Fruit fly (Drosophila melanogaster) whole organism, embryonic: ENCODE data around the gene Megf8.
A peak's percentile ranks its signal among the peaks of the same experiment; 100 is the strongest.

Source experiments
- BtbVII ChIP-seq: fragments of 200-800 bp; sonication (Bioruptor generic); optimal IDR thresholded peaks from 3 replicates; lab custom pipeline; 2017; ENCODE audit warnings: missing biosample characterization, mild to moderate bottlenecking, missing genetic modification characterization
- CG12155 ChIP-seq: fragments of 200-800 bp; sonication (Bioruptor generic); optimal IDR thresholded peaks from 3 replicates; lab custom pipeline; 2016; ENCODE audit warnings: missing biosample characterization, missing genetic modification characterization
- CG13287 ChIP-seq: fragments of 200-800 bp; sonication (Bioruptor generic); IDR thresholded peaks from 2 replicates; pipeline ENCODE4 v1.3.6; 2022; ENCODE audit warnings: missing biosample characterization, missing genetic modification characterization; ENCODE audit not compliant: partially characterized antibody
- CG14014 ChIP-seq: fragments of 200-800 bp; sonication (Bioruptor generic); IDR thresholded peaks from 2 replicates; pipeline ENCODE4 v1.3.6; 2022; ENCODE audit warnings: missing biosample characterization, missing genetic modification characterization
- CG14860 ChIP-seq: fragments of 200-800 bp; sonication (Bioruptor generic); IDR thresholded peaks from 3 replicates; pipeline ENCODE4 v1.3.6; 2022; ENCODE audit warnings: missing biosample characterization, missing genetic modification characterization; ENCODE audit not compliant: partially characterized antibody
- CG1647 ChIP-seq: fragments of 200-800 bp; sonication (Bioruptor generic); optimal IDR thresholded peaks from 3 replicates; lab custom pipeline; 2016; ENCODE audit warnings: missing biosample characterization, missing genetic modification characterization
- CG17361 ChIP-seq: fragments of 200-800 bp; sonication (Bioruptor generic); IDR thresholded peaks from 3 replicates; pipeline ENCODE4 v1.3.6; 2022; ENCODE audit warnings: missing biosample characterization, missing genetic modification characterization
- CG18476 ChIP-seq: fragments of 200-800 bp; sonication (Bioruptor generic); optimal IDR thresholded peaks from 2 replicates; lab custom pipeline; 2016; ENCODE audit warnings: missing biosample characterization, mild to moderate bottlenecking, missing genetic modification characterization
- CG2120 ChIP-seq: fragments of 200-800 bp; sonication (Bioruptor generic); optimal IDR thresholded peaks from 3 replicates; lab custom pipeline; 2016; ENCODE audit warnings: missing biosample characterization, missing genetic modification characterization
- CG2199 ChIP-seq: fragments of 200-800 bp; sonication (Bioruptor generic); IDR thresholded peaks from 3 replicates; pipeline ENCODE4 v1.3.6; 2022; ENCODE audit warnings: missing biosample characterization, missing genetic modification characterization
- CG2202 ChIP-seq: fragments of 200-800 bp; sonication (Bioruptor generic); optimal IDR thresholded peaks from 2 replicates; lab custom pipeline; 2018; ENCODE audit warnings: missing biosample characterization, mild to moderate bottlenecking, missing genetic modification characterization
- CG31388 ChIP-seq: fragments of 200-800 bp; sonication (Bioruptor generic); optimal IDR thresholded peaks from 2 replicates; lab custom pipeline; 2016; ENCODE audit warnings: missing biosample characterization, missing genetic modification characterization
- CG6254 ChIP-seq: fragments of 200-800 bp; sonication (Bioruptor generic); optimal IDR thresholded peaks from 3 replicates; lab custom pipeline; 2017; ENCODE audit warnings: mild to moderate bottlenecking, missing biosample characterization, missing genetic modification reagents, missing genetic modification characterization
- D19A ChIP-seq: fragments of 200-800 bp; optimal IDR thresholded peaks from 3 replicates; lab custom pipeline; 2019; ENCODE audit warnings: missing biosample characterization, mild to moderate bottlenecking, missing genetic modification characterization, moderate library complexity
- Dip2 ChIP-seq: fragments of 200-800 bp; sonication (Bioruptor generic); IDR thresholded peaks from 2 replicates; pipeline ENCODE4 v1.3.6; 2022; ENCODE audit warnings: missing biosample characterization, missing genetic modification characterization
- Dp ChIP-seq: fragments of 200-800 bp; sonication (Bioruptor generic); optimal IDR thresholded peaks from 2 replicates; lab custom pipeline; 2018; ENCODE audit warnings: missing biosample characterization, mild to moderate bottlenecking, missing genetic modification characterization, moderate library complexity
- Dref ChIP-seq: fragments of 200-800 bp; sonication (Bioruptor generic); IDR thresholded peaks from 2 replicates; pipeline ENCODE4 v1.3.6; 2022; ENCODE audit warnings: missing biosample characterization, missing genetic modification characterization
- Eip74EF ChIP-seq, 2 experiments: fragments of 200-800 bp in 1 of 2; fragments of >200 bp in 1 of 2; sonication (Bioruptor generic) in 1 of 2; optimal IDR thresholded peaks; 2 replicates each; lab custom pipeline; 2017 to 2019; ENCODE audit warnings: missing biosample characterization in 2 of 2, missing genetic modification characterization in 2 of 2, mild to moderate bottlenecking in 1 of 2, moderate library complexity in 1 of 2
- Ets97D ChIP-seq: fragments of 200-800 bp; sonication (Bioruptor generic); optimal IDR thresholded peaks from 3 replicates; lab custom pipeline; 2016; ENCODE audit warnings: missing biosample characterization, missing genetic modification characterization
- Fer3 ChIP-seq: fragments of 200-800 bp; sonication (Bioruptor generic); optimal IDR thresholded peaks from 2 replicates; lab custom pipeline; 2018; ENCODE audit warnings: missing biosample characterization, mild to moderate bottlenecking, missing genetic modification characterization, moderate library complexity
- Gsc ChIP-seq: fragments of 200-800 bp; sonication (Bioruptor generic); IDR thresholded peaks from 2 replicates; pipeline ENCODE4 v1.3.6; 2022; ENCODE audit warnings: missing biosample characterization, missing genetic modification characterization
- HLHmδ ChIP-seq: fragments of 200-800 bp; sonication (Bioruptor generic); optimal IDR thresholded peaks from 2 replicates; lab custom pipeline; 2018; ENCODE audit warnings: missing biosample characterization, mild to moderate bottlenecking, missing genetic modification characterization, moderate library complexity
- Hand ChIP-seq: fragments of 200-800 bp; sonication (Bioruptor generic); optimal IDR thresholded peaks from 2 replicates; lab custom pipeline; 2017; ENCODE audit warnings: mild to moderate bottlenecking, missing biosample characterization, missing genetic modification reagents, missing genetic modification characterization
- Hey ChIP-seq: fragments of 200-800 bp; sonication (Bioruptor generic); optimal IDR thresholded peaks from 3 replicates; lab custom pipeline; 2018; ENCODE audit warnings: missing biosample characterization, mild to moderate bottlenecking, missing genetic modification characterization
- Kr ChIP-seq: fragments of 200-800 bp; sonication (Bioruptor generic); optimal IDR thresholded peaks from 2 replicates; lab custom pipeline; 2017; ENCODE audit warnings: missing biosample characterization, mild to moderate bottlenecking, missing genetic modification characterization
- Lpt ChIP-seq: fragments of >200 bp; optimal IDR thresholded peaks from 2 replicates; lab custom pipeline; 2018; ENCODE audit warnings: missing biosample characterization, missing genetic modification characterization
- MTF-1 ChIP-seq: fragments of 200-800 bp; sonication (Bioruptor generic); optimal IDR thresholded peaks from 2 replicates; lab custom pipeline; 2018; ENCODE audit warnings: missing biosample characterization, mild to moderate bottlenecking, missing genetic modification characterization, borderline replicate concordance
- NK7.1 ChIP-seq: fragments of 200-800 bp; sonication (Bioruptor generic); optimal IDR thresholded peaks from 3 replicates; lab custom pipeline; 2016; ENCODE audit warnings: missing biosample characterization, missing genetic modification characterization
- Optix ChIP-seq: fragments of 200-800 bp; sonication (Bioruptor generic); IDR thresholded peaks from 3 replicates; pipeline ENCODE4 v1.3.6; 2022; ENCODE audit warnings: missing biosample characterization, missing genetic modification characterization
- Taf1 ChIP-seq: fragments of 200-800 bp; sonication (Bioruptor generic); IDR thresholded peaks from 2 replicates; pipeline ENCODE4 v1.3.6; 2022; ENCODE audit warnings: missing biosample characterization, missing genetic modification characterization
- crol ChIP-seq: fragments of 200-800 bp; sonication (Bioruptor generic); IDR thresholded peaks from 2 replicates; pipeline ENCODE4 v1.3.6; 2022; ENCODE audit warnings: missing biosample characterization, missing genetic modification characterization
- da ChIP-seq: fragments of 200-800 bp; sonication (Bioruptor generic); optimal IDR thresholded peaks from 2 replicates; lab custom pipeline; 2016; ENCODE audit warnings: missing biosample characterization, missing genetic modification characterization
- dpn ChIP-seq, 2 experiments: fragments of 200-800 bp; sonication (Bioruptor generic); optimal IDR thresholded peaks; 3 replicates each; lab custom pipeline; 2016; ENCODE audit warnings: missing biosample characterization in 2 of 2, missing genetic modification characterization in 2 of 2
- esg ChIP-seq: fragments of 200-800 bp; sonication (Bioruptor generic); conservative IDR thresholded peaks from 2 replicates; pipeline ENCODE4 v1.3.6; 2022; ENCODE audit warnings: missing biosample characterization, missing genetic modification characterization
- ewg ChIP-seq: fragments of 200-800 bp; sonication (Bioruptor generic); optimal IDR thresholded peaks from 3 replicates; lab custom pipeline; 2017; ENCODE audit warnings: mild to moderate bottlenecking, missing biosample characterization, missing genetic modification reagents, missing genetic modification characterization
- exex ChIP-seq: fragments of 200-800 bp; sonication (Bioruptor generic); optimal IDR thresholded peaks from 4 replicates; lab custom pipeline; 2018; ENCODE audit warnings: missing biosample characterization, mild to moderate bottlenecking, missing genetic modification characterization, moderate library complexity
- fru ChIP-seq: fragments of >200 bp; optimal IDR thresholded peaks from 2 replicates; lab custom pipeline; 2017
- gce ChIP-seq: fragments of 200-800 bp; sonication (Bioruptor generic); IDR thresholded peaks from 3 replicates; pipeline ENCODE4 v1.3.6; 2022; ENCODE audit warnings: missing biosample characterization, missing genetic modification characterization
- grn ChIP-seq: fragments of 200-800 bp; sonication (Bioruptor generic); optimal IDR thresholded peaks from 3 replicates; lab custom pipeline; 2017; ENCODE audit warnings: missing biosample characterization, missing genetic modification characterization
- ind ChIP-seq: fragments of 200-800 bp; sonication (Bioruptor generic); optimal IDR thresholded peaks from 3 replicates; lab custom pipeline; 2016; ENCODE audit warnings: missing biosample characterization, missing genetic modification characterization
- ken ChIP-seq: fragments of 200-800 bp; sonication (Bioruptor generic); IDR thresholded peaks from 3 replicates; pipeline ENCODE4 v1.3.6; 2022; ENCODE audit warnings: missing biosample characterization, missing genetic modification characterization
- lmd ChIP-seq: fragments of 200-800 bp; sonication (Bioruptor generic); IDR thresholded peaks from 2 replicates; pipeline ENCODE4 v1.3.6; 2022; ENCODE audit warnings: missing biosample characterization, missing genetic modification characterization
- onecut ChIP-seq: fragments of 200-800 bp; sonication (Bioruptor generic); IDR thresholded peaks from 2 replicates; pipeline ENCODE4 v1.3.6; 2022; ENCODE audit warnings: missing biosample characterization, missing genetic modification characterization
- seq ChIP-seq: fragments of 200-800 bp; sonication (Bioruptor generic); IDR thresholded peaks from 2 replicates; pipeline ENCODE4 v1.3.6; 2022; ENCODE audit warnings: missing biosample characterization, missing genetic modification characterization
- sim ChIP-seq: fragments of 200-800 bp; sonication (Bioruptor generic); IDR thresholded peaks from 2 replicates; pipeline ENCODE4 v1.3.6; 2022; ENCODE audit warnings: missing biosample characterization, missing genetic modification characterization
- sob ChIP-seq: fragments of 200-800 bp; sonication (Bioruptor generic); IDR thresholded peaks from 2 replicates; pipeline ENCODE4 v1.3.6; 2022; ENCODE audit warnings: missing biosample characterization, missing genetic modification characterization
- ssp ChIP-seq: fragments of 200-800 bp; sonication (Bioruptor generic); IDR thresholded peaks from 2 replicates; pipeline ENCODE4 v1.3.6; 2022; ENCODE audit warnings: missing biosample characterization, missing genetic modification characterization
- tap ChIP-seq: fragments of 200-800 bp; optimal IDR thresholded peaks from 3 replicates; lab custom pipeline; 2019; ENCODE audit warnings: missing biosample characterization, mild to moderate bottlenecking, missing genetic modification characterization, moderate library complexity
- ttk ChIP-seq: fragments of 200-800 bp; sonication (Bioruptor generic); IDR thresholded peaks from 2 replicates; pipeline ENCODE4 v2.1.2; 2022; ENCODE audit warnings: missing biosample characterization, missing genetic modification characterization
- tx ChIP-seq: fragments of 200-800 bp; sonication (Bioruptor generic); optimal IDR thresholded peaks from 2 replicates; lab custom pipeline; 2016; ENCODE audit warnings: missing biosample characterization, missing genetic modification characterization
- z ChIP-seq: fragments of 200-800 bp; sonication (Bioruptor generic); IDR thresholded peaks from 3 replicates; pipeline ENCODE4 v1.3.6; 2022; ENCODE audit warnings: missing biosample characterization, missing genetic modification characterization
- zen ChIP-seq: fragments of 200-800 bp; sonication (Bioruptor generic); optimal IDR thresholded peaks from 3 replicates; lab custom pipeline; 2018; ENCODE audit warnings: missing biosample characterization, mild to moderate bottlenecking, missing genetic modification characterization, moderate library complexity
- zfh1 ChIP-seq: fragments of 200-800 bp; sonication (Bioruptor generic); IDR thresholded peaks from 3 replicates; pipeline ENCODE4 v1.3.6; 2022; ENCODE audit warnings: missing biosample characterization, missing genetic modification characterization

Megf8 gene

DNA sequence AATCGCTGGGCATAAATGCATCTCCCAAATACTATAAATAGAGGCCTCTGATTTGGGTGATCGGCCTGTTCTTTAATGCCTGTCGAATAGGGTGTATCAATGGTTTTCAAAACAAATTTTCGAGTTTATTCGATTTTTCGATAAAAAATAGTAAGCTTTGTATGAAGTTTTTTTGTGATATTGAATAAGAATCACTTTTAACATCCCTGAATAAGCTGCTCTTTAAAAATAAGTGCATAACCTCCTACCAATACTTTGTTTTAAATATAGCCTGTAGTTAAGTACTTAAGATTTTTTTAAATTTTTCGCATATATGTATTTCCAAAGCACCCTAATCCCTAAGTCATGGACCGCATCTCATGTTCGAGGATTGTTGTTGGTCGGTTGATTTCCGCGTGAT, 37.4 kb downstream of the Megf8 start (continued):
- TF ChIP-seq fru (lab: Kevin White, UChicago), result no peak
- no peak for TF ChIP-seq CG1647
- no peak; the same call in 2 of the 3 replicates for TF ChIP-seq zfh1 (GFP tag; lab: Robert Waterston, UW)
- no peak for TF ChIP-seq Hand (GFP tag; lab: Kevin White, UChicago)
- no peak for TF ChIP-seq CG6254 (GFP tag; lab: Kevin White, UChicago)
- no peak for TF ChIP-seq NK7.1 (GFP tag; lab: Kevin White, UChicago)
- no peak for TF ChIP-seq Lpt
- no peak for TF ChIP-seq CG18476
- no peak for TF ChIP-seq Dp (GFP tag; lab: Kevin White, UChicago)
- no peak for TF ChIP-seq lmd (GFP tag; lab: Robert Waterston, UW)
- TF ChIP-seq Hey (tag; lab: Kevin White, UChicago), result no peak
- TF ChIP-seq CG17361, result no peak
- no peak for TF ChIP-seq tx (GFP tag; lab: Kevin White, UChicago)
- no peak for TF ChIP-seq Taf1 (GFP tag; lab: Robert Waterston, UW)
- peak; percentile 59 for TF ChIP-seq D19A
- no peak for TF ChIP-seq Fer3 (tag; lab: Kevin White, UChicago)
- no peak for TF ChIP-seq CG12155
- TF ChIP-seq z, result no peak
- no peak for TF ChIP-seq ttk (GFP tag; lab: Robert Waterston, UW)
- peak in 1 of 2 experiments; percentile 35 for TF ChIP-seq Eip74EF (GFP tag; optimal IDR thresholded peaks at IDR 0.05; lab: Kevin White, UChicago)
- no peak for TF ChIP-seq Kr (GFP tag; lab: Kevin White, UChicago)
- TF ChIP-seq CG2120, result no peak
- no peak for TF ChIP-seq seq (GFP tag; lab: Robert Waterston, UW)
- no peak for TF ChIP-seq ssp
- no peak for TF ChIP-seq crol
- TF ChIP-seq da (GFP tag; lab: Kevin White, UChicago), result no peak
- peak in 1 of 2 experiments; percentile 0 for TF ChIP-seq dpn (GFP tag; optimal IDR thresholded peaks at IDR 0.05; lab: Kevin White, UChicago)
- no peak for TF ChIP-seq gce (GFP tag; lab: Robert Waterston, UW)
- no peak for TF ChIP-seq CG31388
- TF ChIP-seq CG13287 (GFP tag; lab: Robert Waterston, UW), result no peak
- no peak for TF ChIP-seq CG14014 (GFP tag; lab: Robert Waterston, UW)
- no peak for TF ChIP-seq exex (tag; lab: Kevin White, UChicago)
- peak; percentile 25 for TF ChIP-seq ewg
- no peak for TF ChIP-seq Gsc (GFP tag; lab: Robert Waterston, UW)
- no peak for TF ChIP-seq ken (GFP tag; lab: Robert Waterston, UW)
- no peak for TF ChIP-seq CG14860
- TF ChIP-seq Ets97D (GFP tag; lab: Kevin White, UChicago), result no peak
- no peak for TF ChIP-seq HLHmδ (GFP tag; lab: Kevin White, UChicago)
- no peak for TF ChIP-seq Dref
- TF ChIP-seq ind (GFP tag; lab: Kevin White, UChicago), result no peak
- no peak for TF ChIP-seq Optix (GFP tag; lab: Robert Waterston, UW)
- TF ChIP-seq zen (tag; lab: Kevin White, UChicago), result no peak
- TF ChIP-seq onecut, result no peak
- no peak for TF ChIP-seq grn (GFP tag; lab: Kevin White, UChicago)
- TF ChIP-seq sim (GFP tag; lab: Robert Waterston, UW), result no peak
- no peak for TF ChIP-seq tap (tag; lab: Kevin White, UChicago)
- TF ChIP-seq MTF-1 (GFP tag; lab: Kevin White, UChicago), result no peak
- no peak for TF ChIP-seq CG2199 (GFP tag; lab: Robert Waterston, UW)
- TF ChIP-seq Dip2 (GFP tag; lab: Robert Waterston, UW), result no peak
- no peak for TF ChIP-seq BtbVII (GFP tag; lab: Kevin White, UChicago)
- no peak for TF ChIP-seq sob
- no peak for TF ChIP-seq esg (GFP tag; lab: Robert Waterston, UW)
- TF ChIP-seq CG2202 (tag; lab: Kevin White, UChicago), result peak; percentile 59
